Fruit fly (Drosophila melanogaster) whole organism, embryonic: Measurements from ENCODE around the gene His3.3B.
A peak's percentile ranks its signal among the peaks of the same experiment; 100 is the strongest.

Experiments
- Antp ChIP-seq: fragments of 200-800 bp; sonication (Bioruptor generic); optimal IDR thresholded peaks from 3 replicates; lab custom pipeline; 2016; ENCODE audit warnings: missing biosample characterization, missing genetic modification characterization
- Bgb ChIP-seq: fragments of 200-800 bp; sonication (Bioruptor generic); IDR thresholded peaks from 2 replicates; pipeline ENCODE4 v1.3.6; 2022; ENCODE audit warnings: missing biosample characterization, missing genetic modification characterization; ENCODE audit not compliant: partially characterized antibody
- CG10431 ChIP-seq: fragments of 200-800 bp; sonication (Bioruptor generic); optimal IDR thresholded peaks from 3 replicates; lab custom pipeline; 2018; ENCODE audit warnings: missing biosample characterization, mild to moderate bottlenecking, missing genetic modification characterization
- CG10462 ChIP-seq: fragments of 200-800 bp; sonication (Bioruptor generic); optimal IDR thresholded peaks from 2 replicates; lab custom pipeline; 2016; ENCODE audit warnings: missing biosample characterization, missing genetic modification characterization
- CG10543 ChIP-seq: fragments of 200-800 bp; sonication (Bioruptor generic); optimal IDR thresholded peaks from 3 replicates; lab custom pipeline; 2017; ENCODE audit warnings: missing biosample characterization, mild to moderate bottlenecking, missing genetic modification characterization, moderate library complexity
- CG12659 ChIP-seq: fragments of 200-800 bp; sonication (Bioruptor generic); optimal IDR thresholded peaks from 3 replicates; lab custom pipeline; 2017; ENCODE audit warnings: mild to moderate bottlenecking, missing biosample characterization, missing genetic modification reagents, missing genetic modification characterization
- CG17612 ChIP-seq: fragments of 200-800 bp; sonication (Bioruptor generic); IDR thresholded peaks from 2 replicates; pipeline ENCODE4 v1.3.6; 2022; ENCODE audit warnings: missing biosample characterization, missing genetic modification characterization
- CG18262 ChIP-seq: fragments of 200-800 bp; optimal IDR thresholded peaks from 3 replicates; lab custom pipeline; 2019; ENCODE audit warnings: missing biosample characterization, mild to moderate bottlenecking, missing genetic modification characterization, moderate library complexity
- CG18599 ChIP-seq: fragments of 200-800 bp; sonication (Bioruptor generic); optimal IDR thresholded peaks from 3 replicates; lab custom pipeline; 2017; ENCODE audit warnings: missing biosample characterization, missing genetic modification characterization, mild to moderate bottlenecking, moderate library complexity, missing genetic modification reagents
- CG2202 ChIP-seq: fragments of 200-800 bp; sonication (Bioruptor generic); optimal IDR thresholded peaks from 2 replicates; lab custom pipeline; 2018; ENCODE audit warnings: missing biosample characterization, mild to moderate bottlenecking, missing genetic modification characterization
- CG2712 ChIP-seq: fragments of 200-800 bp; optimal IDR thresholded peaks from 3 replicates; lab custom pipeline; 2019; ENCODE audit warnings: missing biosample characterization, mild to moderate bottlenecking, missing genetic modification characterization, moderate library complexity
- CG34376 ChIP-seq: fragments of 200-800 bp; sonication (Bioruptor generic); optimal IDR thresholded peaks from 2 replicates; lab custom pipeline; 2018; ENCODE audit warnings: missing biosample characterization, mild to moderate bottlenecking, missing genetic modification characterization
- CG5180 ChIP-seq: fragments of 200-800 bp; sonication (Bioruptor generic); optimal IDR thresholded peaks from 3 replicates; lab custom pipeline; 2017; ENCODE audit warnings: missing biosample characterization, missing genetic modification characterization, mild to moderate bottlenecking, moderate library complexity, missing genetic modification reagents
- CG6175 ChIP-seq: fragments of 200-800 bp; sonication (Bioruptor generic); IDR thresholded peaks from 3 replicates; pipeline ENCODE4 v1.3.6; 2022; ENCODE audit warnings: missing biosample characterization, missing genetic modification characterization
- CG6683 ChIP-seq: fragments of 200-800 bp; sonication (Bioruptor generic); optimal IDR thresholded peaks from 2 replicates; lab custom pipeline; 2017; ENCODE audit warnings: missing biosample characterization, mild to moderate bottlenecking, missing genetic modification characterization, missing genetic modification reagents
- CG7357 ChIP-seq: fragments of 200-800 bp; sonication (Bioruptor generic); IDR thresholded peaks from 3 replicates; pipeline ENCODE4 v1.3.6; 2022; ENCODE audit warnings: missing biosample characterization, missing genetic modification characterization
- CG8765 ChIP-seq: fragments of 200-800 bp; sonication (Bioruptor generic); IDR thresholded peaks from 2 replicates; pipeline ENCODE4 v1.3.6; 2022; ENCODE audit warnings: missing biosample characterization, missing genetic modification characterization
- CG9817 ChIP-seq: fragments of 200-800 bp; sonication (Bioruptor generic); optimal IDR thresholded peaks from 2 replicates; lab custom pipeline; 2018; ENCODE audit warnings: missing biosample characterization, mild to moderate bottlenecking, missing genetic modification characterization, moderate library complexity
- CrebB ChIP-seq: fragments of 200-800 bp; sonication (Bioruptor generic); optimal IDR thresholded peaks from 3 replicates; lab custom pipeline; 2018; ENCODE audit warnings: missing biosample characterization, mild to moderate bottlenecking, missing genetic modification characterization
- D ChIP-seq, 2 experiments: fragments of 200-800 bp in 1 of 2; fragments of >200 bp in 1 of 2; sonication (Bioruptor generic) in 1 of 2; optimal IDR thresholded peaks; 2 replicates in 1 of 2; 3 replicates in 1 of 2; lab custom pipeline; 2017; ENCODE audit warnings: mild to moderate bottlenecking in 1 of 2, missing biosample characterization in 1 of 2, missing genetic modification characterization in 1 of 2, missing genetic modification reagents in 1 of 2
- Dbx ChIP-seq: fragments of 200-800 bp; sonication (Bioruptor generic); IDR thresholded peaks from 3 replicates; pipeline ENCODE4 v1.3.6; 2022; ENCODE audit warnings: missing biosample characterization, missing genetic modification characterization
- Deaf1 ChIP-seq: fragments of 200-800 bp; optimal IDR thresholded peaks from 3 replicates; lab custom pipeline; 2019; ENCODE audit warnings: missing biosample characterization, mild to moderate bottlenecking, missing genetic modification characterization, moderate library complexity
- GATAe ChIP-seq: fragments of 200-800 bp; sonication (Bioruptor generic); conservative IDR thresholded peaks from 2 replicates; pipeline ENCODE4 v1.3.6; 2022; ENCODE audit warnings: missing biosample characterization, missing genetic modification characterization
- HmgZ ChIP-seq: fragments of 200-800 bp; sonication (Bioruptor generic); optimal IDR thresholded peaks from 2 replicates; lab custom pipeline; 2018; ENCODE audit warnings: missing biosample characterization, mild to moderate bottlenecking, missing genetic modification characterization
- Lim3 ChIP-seq: fragments of 200-800 bp; sonication (Bioruptor generic); IDR thresholded peaks from 2 replicates; pipeline ENCODE4 v1.3.6; 2022; ENCODE audit warnings: missing biosample characterization, missing genetic modification characterization
- Med ChIP-seq: fragments of 200-800 bp; sonication (Bioruptor generic); peaks from one replicate; lab custom pipeline; 2016; ENCODE audit warnings: missing biosample characterization, missing genetic modification characterization, mild to moderate bottlenecking, inconsistent platforms, moderate library complexity
- Rx ChIP-seq: fragments of 200-800 bp; sonication (Bioruptor generic); IDR thresholded peaks from 2 replicates; pipeline ENCODE4 v1.3.6; 2022; ENCODE audit warnings: missing biosample characterization, missing genetic modification characterization
- TFAM ChIP-seq: fragments of 200-800 bp; sonication (Bioruptor generic); optimal IDR thresholded peaks from 2 replicates; lab custom pipeline; 2017; ENCODE audit warnings: missing biosample characterization, missing genetic modification characterization, inconsistent platforms
- al ChIP-seq: fragments of 200-800 bp; sonication (Bioruptor generic); IDR thresholded peaks from 2 replicates; pipeline ENCODE4 v1.3.6; 2022; ENCODE audit warnings: missing biosample characterization, missing genetic modification characterization
- br ChIP-seq: fragments of >200 bp; optimal IDR thresholded peaks from 2 replicates; lab custom pipeline; 2017
- chinmo ChIP-seq: fragments of 200-800 bp; sonication (Bioruptor generic); IDR thresholded peaks from 4 replicates; pipeline ENCODE4 v1.3.6; 2022; ENCODE audit warnings: missing biosample characterization, missing genetic modification characterization; ENCODE audit not compliant: partially characterized antibody
- dati ChIP-seq: fragments of 200-800 bp; sonication (Bioruptor generic); IDR thresholded peaks from 2 replicates; pipeline ENCODE4 v1.3.6; 2022; ENCODE audit warnings: missing biosample characterization, missing genetic modification characterization
- exex ChIP-seq: fragments of 200-800 bp; sonication (Bioruptor generic); optimal IDR thresholded peaks from 4 replicates; lab custom pipeline; 2018; ENCODE audit warnings: missing biosample characterization, mild to moderate bottlenecking, missing genetic modification characterization, moderate library complexity
- fd64A ChIP-seq: fragments of 200-800 bp; sonication (Bioruptor generic); optimal IDR thresholded peaks from 3 replicates; lab custom pipeline; 2018; ENCODE audit warnings: missing biosample characterization, mild to moderate bottlenecking, missing genetic modification characterization
- grn ChIP-seq: fragments of 200-800 bp; sonication (Bioruptor generic); optimal IDR thresholded peaks from 3 replicates; lab custom pipeline; 2017; ENCODE audit warnings: missing biosample characterization, missing genetic modification characterization
- ham ChIP-seq: fragments of 200-800 bp; sonication (Bioruptor generic); IDR thresholded peaks from 2 replicates; pipeline ENCODE4 v1.3.6; 2022; ENCODE audit warnings: missing biosample characterization, missing genetic modification characterization
- her ChIP-seq: fragments of 200-800 bp; sonication (Bioruptor generic); optimal IDR thresholded peaks from 2 replicates; lab custom pipeline; 2016; ENCODE audit warnings: missing biosample characterization, missing genetic modification characterization
- inv ChIP-seq: fragments of 200-800 bp; sonication (Bioruptor generic); IDR thresholded peaks from 2 replicates; pipeline ENCODE4 v1.3.6; 2022; ENCODE audit warnings: missing biosample characterization, missing genetic modification characterization; ENCODE audit not compliant: partially characterized antibody
- ken ChIP-seq: fragments of 200-800 bp; sonication (Bioruptor generic); IDR thresholded peaks from 3 replicates; pipeline ENCODE4 v1.3.6; 2022; ENCODE audit warnings: missing biosample characterization, missing genetic modification characterization
- lbe ChIP-seq: fragments of 200-800 bp; sonication (Bioruptor generic); optimal IDR thresholded peaks from 2 replicates; lab custom pipeline; 2016; ENCODE audit warnings: missing biosample characterization, mild to moderate bottlenecking, missing genetic modification characterization
- mirr ChIP-seq: fragments of 200-800 bp; sonication (Bioruptor generic); optimal IDR thresholded peaks from 3 replicates; lab custom pipeline; 2018; ENCODE audit warnings: missing biosample characterization, mild to moderate bottlenecking, missing genetic modification characterization
- pfk ChIP-seq: fragments of 200-800 bp; sonication (Bioruptor generic); optimal IDR thresholded peaks from 2 replicates; lab custom pipeline; 2018; ENCODE audit warnings: missing biosample characterization, mild to moderate bottlenecking, missing genetic modification characterization, moderate library complexity
- pros ChIP-seq: fragments of 200-800 bp; sonication (Bioruptor generic); optimal IDR thresholded peaks from 3 replicates; lab custom pipeline; 2019; ENCODE audit warnings: missing biosample characterization, mild to moderate bottlenecking, missing genetic modification characterization, moderate library complexity
- sima ChIP-seq: fragments of 200-800 bp; sonication (Bioruptor generic); optimal IDR thresholded peaks from 2 replicates; lab custom pipeline; 2016; ENCODE audit warnings: missing biosample characterization, missing genetic modification characterization
- sisA ChIP-seq: fragments of 200-800 bp; sonication (Bioruptor generic); IDR thresholded peaks from 2 replicates; pipeline ENCODE4 v1.3.6; 2022; ENCODE audit warnings: missing biosample characterization, missing genetic modification characterization
- sr ChIP-seq: fragments of 200-800 bp; sonication (Bioruptor generic); IDR thresholded peaks from 3 replicates; pipeline ENCODE4 v1.3.6; 2022; ENCODE audit warnings: missing biosample characterization, missing genetic modification characterization
- sug ChIP-seq: fragments of 200-800 bp; optimal IDR thresholded peaks from 2 replicates; lab custom pipeline; 2019; ENCODE audit warnings: missing biosample characterization, mild to moderate bottlenecking, missing genetic modification characterization, moderate library complexity
- tgo ChIP-seq: fragments of 200-800 bp; sonication (Bioruptor generic); IDR thresholded peaks from 3 replicates; pipeline ENCODE4 v1.3.6; 2022; ENCODE audit warnings: missing biosample characterization, missing genetic modification characterization
- zen2 ChIP-seq: fragments of 200-800 bp; sonication (Bioruptor generic); IDR thresholded peaks from 3 replicates; pipeline ENCODE4 v1.3.6; 2022; ENCODE audit warnings: missing biosample characterization, missing genetic modification characterization; ENCODE audit not compliant: partially characterized antibody

Gene His3.3B

DNA sequence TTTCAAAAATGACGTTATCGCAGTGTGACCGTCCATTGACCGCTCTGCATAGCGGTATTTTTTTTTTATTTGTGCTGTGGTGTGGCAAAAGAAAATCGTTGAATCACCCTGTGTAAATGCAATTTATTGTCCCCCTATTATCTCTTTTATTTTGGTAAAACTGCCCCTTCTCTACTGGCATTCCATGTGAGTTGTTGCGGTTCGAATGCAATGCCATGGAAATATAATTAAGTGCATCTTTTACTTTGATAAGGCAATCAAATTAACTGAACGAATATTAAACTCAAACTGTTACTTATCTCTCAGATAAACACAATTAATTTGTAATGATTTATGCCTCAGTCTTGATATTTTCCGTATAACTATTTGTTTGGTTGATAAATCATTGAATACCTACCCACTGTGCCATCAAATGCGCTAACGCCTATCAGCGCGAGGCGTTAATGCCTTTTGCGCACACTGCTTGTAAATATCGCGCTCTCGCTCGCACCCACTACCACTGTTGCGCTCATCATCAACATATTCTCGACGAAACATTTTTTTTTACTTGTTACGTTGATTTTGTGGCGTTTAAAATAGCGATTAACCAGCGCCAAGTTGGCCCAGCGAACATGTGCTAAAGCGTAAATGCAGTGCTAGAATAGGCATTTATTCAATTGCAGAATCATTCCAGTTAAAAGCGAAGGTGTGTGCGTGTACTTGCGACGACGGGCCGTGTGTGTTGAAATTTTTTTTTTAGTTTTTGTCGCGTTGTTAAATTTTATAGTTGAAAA is 47.2 kb downstream of the His3.3B start (continued):
- TF ChIP-seq zen2 (no peak), CG10431 (GFP tag; lab: Kevin White, UChicago) (no peak), CG2202 (tag; lab: Kevin White, UChicago) (no peak), br (lab: Kevin White, UChicago) (no peak), inv (GFP tag; lab: Robert Waterston, UW) (peak; percentile 38; the same call in 1 of the 2 replicates), CG9817 (tag; lab: Kevin White, UChicago) (peak; percentile 38), fd64A (no peak), sisA (GFP tag; lab: Robert Waterston, UW) (no peak; the same call in none of the 2 replicates), sr (GFP tag; lab: Robert Waterston, UW) (no peak), Bgb (GFP tag; lab: Robert Waterston, UW) (no peak), CG18262 (tag; lab: Kevin White, UChicago) (peak; percentile 61), CG5180 (GFP tag; lab: Kevin White, UChicago) (no peak), CG8765 (no peak), lbe (GFP tag; lab: Kevin White, UChicago) (no peak), CG17612 (no peak), ham (GFP tag; lab: Robert Waterston, UW) (no peak), sima (GFP tag; lab: Kevin White, UChicago) (no peak), CG12659 (peak; percentile 68), CG7357 (GFP tag; lab: Robert Waterston, UW) (no peak), TFAM (GFP tag; lab: Kevin White, UChicago) (no peak), al (0 out of 2 replicates have a peak, but pooled peaks have one; percentile 24), CrebB (tag; lab: Kevin White, UChicago) (no peak), Rx (GFP tag; lab: Robert Waterston, UW) (peak; percentile 43), Lim3 (GFP tag; lab: Robert Waterston, UW) (no peak)

DNA sequence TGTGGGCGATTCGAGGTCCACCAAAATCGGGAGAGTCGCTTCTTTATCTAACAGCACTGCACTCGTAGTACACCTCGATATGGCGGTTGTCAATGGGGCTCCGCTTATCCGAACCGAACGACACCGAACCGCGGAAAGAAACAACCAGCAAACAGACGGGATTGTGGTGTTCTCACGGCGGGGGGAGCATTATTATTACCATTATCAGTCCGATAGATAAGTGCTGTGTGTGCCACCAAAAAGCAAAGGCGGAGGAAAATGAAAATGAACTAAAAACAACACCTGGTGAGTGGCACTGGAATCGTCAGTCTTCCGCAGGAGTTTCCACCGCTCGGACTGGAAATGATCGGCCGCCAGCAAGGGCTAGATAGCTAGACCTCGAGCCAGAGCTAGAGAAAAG is 48.1 kb downstream of the His3.3B start, which contains the start of gene AP-1gamma:
TSS of gene AP-1gamma (plus strand) at position 305 of the 400 bp plus-strand sequence.
- TF ChIP-seq pros (GFP tag; lab: Kevin White, UChicago): peak; percentile 10
- peak; percentile 82 for TF ChIP-seq Deaf1
- TF ChIP-seq HmgZ: peak; percentile 7
- peak; percentile 33; the same call in 1 of the 2 replicates for TF ChIP-seq GATAe (GFP tag; lab: Robert Waterston, UW)
- TF ChIP-seq her: no peak
- peak; percentile 41 for TF ChIP-seq Med
- 0 out of 4 replicates have a peak, but pooled peaks have one; percentile 47 for TF ChIP-seq chinmo (GFP tag; lab: Robert Waterston, UW)
- 0 out of 3 replicates have a peak, but pooled peaks have one; percentile 18 for TF ChIP-seq Dbx (GFP tag; lab: Robert Waterston, UW)
- peak; percentile 1 for TF ChIP-seq CG18599 (GFP tag; lab: Kevin White, UChicago)
- TF ChIP-seq CG6683: no peak
- no peak for TF ChIP-seq tgo (GFP tag; lab: Robert Waterston, UW)
- TF ChIP-seq pfk: peak; percentile 72
- peak; percentile 91 for TF ChIP-seq exex (tag; lab: Kevin White, UChicago)
- TF ChIP-seq sug (tag; lab: Kevin White, UChicago): peak; percentile 93
- no peak for TF ChIP-seq CG2712 (tag; lab: Kevin White, UChicago)
- TF ChIP-seq dati: no peak
- peak; percentile 40 for TF ChIP-seq grn (GFP tag; lab: Kevin White, UChicago)
- TF ChIP-seq mirr (GFP tag; lab: Kevin White, UChicago): peak; percentile 78
- no peak for TF ChIP-seq ken (GFP tag; lab: Robert Waterston, UW)
- TF ChIP-seq CG10543 (GFP tag; lab: Kevin White, UChicago): peak; percentile 85
- no peak for TF ChIP-seq D (optimal IDR thresholded peaks at IDR 0.05; lab: Kevin White, UChicago)
- TF ChIP-seq D (GFP tag; optimal IDR thresholded peaks at IDR 0.05; lab: Kevin White, UChicago): no peak
- TF ChIP-seq CG34376 (GFP tag; lab: Kevin White, UChicago): peak; percentile 76
- TF ChIP-seq CG6175 (GFP tag; lab: Robert Waterston, UW): peak; percentile 86
- TF ChIP-seq CG10462 (GFP tag; lab: Kevin White, UChicago): no peak
- TF ChIP-seq Antp (GFP tag; lab: Kevin White, UChicago): no peak
